Fruit fly (Drosophila melanogaster) whole organism, prepupa: Measurements from ENCODE around the gene CG16723.

Experiments
- CG4318 ChIP-seq: fragments of 200-800 bp; sonication (Bioruptor generic); optimal IDR thresholded peaks from 3 replicates; lab custom pipeline; 2017; ENCODE audit warnings: missing biosample characterization, mild to moderate bottlenecking, missing genetic modification characterization
- CG6163 ChIP-seq: fragments of 200-800 bp; sonication (Bioruptor generic); IDR thresholded peaks from 3 replicates; pipeline ENCODE4 v1.3.6; 2022; ENCODE audit warnings: missing biosample characterization, missing genetic modification characterization
- CG9139 ChIP-seq: fragments of 200-800 bp; sonication (Bioruptor generic); optimal IDR thresholded peaks from 3 replicates; lab custom pipeline; 2017; ENCODE audit warnings: missing biosample characterization, mild to moderate bottlenecking, missing genetic modification characterization
- Ets96B ChIP-seq: fragments of 200-800 bp; optimal IDR thresholded peaks from 2 replicates; lab custom pipeline; 2019; ENCODE audit warnings: missing biosample characterization, mild to moderate bottlenecking, missing genetic modification characterization, moderate library complexity
- dac ChIP-seq: fragments of 200-800 bp; sonication (Bioruptor generic); optimal IDR thresholded peaks from 2 replicates; lab custom pipeline; 2017; ENCODE audit warnings: missing biosample characterization, mild to moderate bottlenecking, missing genetic modification characterization

dm6 chr3R:23638351-23638750 lies 42.3 kb upstream of the CG16723 start:
- TF ChIP-seq Ets96B (tag; lab: Kevin White, UChicago) (no peak), dac (no peak), CG9139 (GFP tag; lab: Kevin White, UChicago) (no peak), CG4318 (GFP tag; lab: Kevin White, UChicago) (peak; percentile 13), CG6163 (peak; percentile 18; the same call in 1 of the 3 replicates)
